Worm (Caenorhabditis elegans) whole organism, L1 larva: ENCODE measurements around the gene C04H4.1.

Source experiments
- C04F5.9 ChIP-seq: sonication (generic microtip); optimal IDR thresholded peaks from 2 replicates; lab custom pipeline; 2016; ENCODE audit warnings: missing genetic modification characterization, missing compliant biosample characterization
- C16A3.4 ChIP-seq: fragments of 150-350 bp; optimal IDR thresholded peaks from 2 replicates; lab custom pipeline; 2014; ENCODE audit warnings: missing biosample characterization, missing genetic modification characterization
- C34B4.2 ChIP-seq: sonication (generic microtip); optimal IDR thresholded peaks from 2 replicates; lab custom pipeline; 2017; ENCODE audit warnings: mild to moderate bottlenecking, missing genetic modification characterization, missing compliant biosample characterization
- F16B12.6 ChIP-seq: fragments of 150-350 bp; optimal IDR thresholded peaks from 2 replicates; lab custom pipeline; 2014; ENCODE audit warnings: missing biosample characterization, missing genetic modification characterization
- ama-1 ChIP-seq: fragments of 150-350 bp; optimal IDR thresholded peaks from 2 replicates; lab custom pipeline; 2014
- ceh-82 ChIP-seq, 3 experiments: fragments of 150-350 bp in 1 of 3; sonication (generic microtip) in 2 of 3; optimal IDR thresholded peaks; 2 replicates each; lab custom pipeline; 2014 to 2017; ENCODE audit warnings: missing biosample characterization in 3 of 3, missing genetic modification characterization in 3 of 3
- ceh-88 ChIP-seq: fragments of 200-800 bp; sonication (Bioruptor generic); IDR thresholded peaks from 2 replicates; pipeline ENCODE4 v1.3.6; 2022; ENCODE audit warnings: missing genetic modification characterization, missing compliant biosample characterization
- dsc-1 ChIP-seq: sonication (generic microtip); optimal IDR thresholded peaks from 2 replicates; lab custom pipeline; 2016; ENCODE audit warnings: mild to moderate bottlenecking, missing genetic modification characterization, missing compliant biosample characterization
- efl-1 ChIP-seq, 4 experiments: fragments of 150-350 bp; optimal IDR thresholded peaks in 3 of 4; peaks in 1 of 4; 1 replicate in 1 of 4; 2 replicates in 3 of 4; lab custom pipeline; 2014; ENCODE audit warnings: missing biosample characterization in 2 of 4, missing genetic modification characterization in 2 of 4, missing genetic modification reagents in 2 of 4
- efl-3 ChIP-seq: fragments of 200-800 bp; sonication (Bioruptor generic); optimal IDR thresholded peaks from 2 replicates; lab custom pipeline; 2018; ENCODE audit warnings: mild to moderate bottlenecking, missing genetic modification characterization, missing compliant biosample characterization
- egl-13 ChIP-seq: sonication (generic microtip); optimal IDR thresholded peaks from 2 replicates; lab custom pipeline; 2016; ENCODE audit warnings: missing genotype, missing genetic modification reagents, missing genetic modification characterization, missing compliant biosample characterization
- egl-27 ChIP-seq, 2 experiments: fragments of 150-350 bp in 1 of 2; sonication (generic microtip); optimal IDR thresholded peaks; 3 replicates each; lab custom pipeline; 2017 to 2018; ENCODE audit warnings: missing biosample characterization in 2 of 2, missing genetic modification characterization in 2 of 2, missing genetic modification reagents in 2 of 2
- elt-2 ChIP-seq: sonication (generic microtip); optimal IDR thresholded peaks from 2 replicates; lab custom pipeline; 2016; ENCODE audit warnings: missing genetic modification characterization, mild to moderate bottlenecking, inconsistent platforms, missing compliant biosample characterization, missing genetic modification reagents
- elt-3 ChIP-seq, 6 experiments: fragments of 150-350 bp in 1 of 6; sonication (generic microtip); optimal IDR thresholded peaks; 2 replicates each; lab custom pipeline; 2017 to 2018; ENCODE audit warnings: missing biosample characterization in 6 of 6, missing genetic modification characterization in 6 of 6, inconsistent platforms in 1 of 6
- fkh-4 ChIP-seq: sonication (generic microtip); optimal IDR thresholded peaks from 2 replicates; lab custom pipeline; 2016; ENCODE audit warnings: missing compliant biosample characterization, missing genetic modification characterization, borderline replicate concordance
- fos-1 ChIP-seq: fragments of 150-350 bp; optimal IDR thresholded peaks from 2 replicates; lab custom pipeline; 2014; ENCODE audit warnings: missing biosample characterization, missing genetic modification characterization
- grh-1 ChIP-seq: fragments of 200-800 bp; sonication (Bioruptor generic); IDR thresholded peaks from 2 replicates; pipeline ENCODE4 v1.3.6; 2022; ENCODE audit warnings: missing genetic modification reagents, missing genetic modification characterization, missing compliant biosample characterization
- hlh-17 ChIP-seq: fragments of 200-800 bp; sonication (Bioruptor generic); optimal IDR thresholded peaks from 2 replicates; lab custom pipeline; 2018; ENCODE audit warnings: missing genetic modification characterization, mild to moderate bottlenecking, missing compliant biosample characterization, moderate library complexity, borderline replicate concordance
- hlh-4 ChIP-seq: sonication (generic microtip); optimal IDR thresholded peaks from 2 replicates; lab custom pipeline; 2016; ENCODE audit warnings: mild to moderate bottlenecking, missing genetic modification characterization, missing compliant biosample characterization
- hpl-2 ChIP-seq: fragments of 150-350 bp; optimal IDR thresholded peaks from 2 replicates; lab custom pipeline; 2014; ENCODE audit warnings: missing biosample characterization, missing genetic modification reagents, missing genetic modification characterization
- irx-1 ChIP-seq: sonication (generic microtip); optimal IDR thresholded peaks from 2 replicates; lab custom pipeline; 2016; ENCODE audit warnings: missing genetic modification characterization, missing compliant biosample characterization
- isw-1 ChIP-seq: fragments of 200-800 bp; sonication (Bioruptor generic); IDR thresholded peaks from 2 replicates; pipeline ENCODE4 v1.3.6; 2022; ENCODE audit warnings: missing genetic modification characterization, missing compliant biosample characterization
- jun-1 ChIP-seq: fragments of 150-350 bp; optimal IDR thresholded peaks from 2 replicates; lab custom pipeline; 2014; ENCODE audit warnings: missing biosample characterization, missing genetic modification reagents, missing genetic modification characterization
- lin-13 ChIP-seq: fragments of 150-350 bp; optimal IDR thresholded peaks from 2 replicates; lab custom pipeline; 2014; ENCODE audit warnings: missing biosample characterization, missing genetic modification reagents, missing genetic modification characterization
- lin-14 ChIP-seq: fragments of 200-800 bp; sonication (Bioruptor generic); optimal IDR thresholded peaks from 2 replicates; lab custom pipeline; 2018; ENCODE audit warnings: mild to moderate bottlenecking, missing genetic modification characterization, moderate library complexity, missing compliant biosample characterization
- lin-35 ChIP-seq, 2 experiments: fragments of 150-350 bp; optimal IDR thresholded peaks; 2 replicates each; lab custom pipeline; 2014; ENCODE audit warnings: missing biosample characterization in 2 of 2, missing genetic modification characterization in 2 of 2, missing genetic modification reagents in 2 of 2
- lir-3 ChIP-seq: sonication (generic microtip); optimal IDR thresholded peaks from 2 replicates; lab custom pipeline; 2016; ENCODE audit warnings: mild to moderate bottlenecking, missing genetic modification characterization, moderate library complexity, missing compliant biosample characterization; ENCODE audit not compliant: poor library complexity
- mab-9 ChIP-seq: fragments of 200-800 bp; sonication (Bioruptor generic); IDR thresholded peaks from 2 replicates; pipeline ENCODE4 v1.3.6; 2022; ENCODE audit warnings: missing genetic modification reagents, missing genetic modification characterization, missing compliant biosample characterization
- mdl-1 ChIP-seq, 2 experiments: fragments of 150-350 bp; optimal IDR thresholded peaks; 2 replicates each; lab custom pipeline; 2014 to 2017; ENCODE audit warnings: missing biosample characterization in 2 of 2, missing genetic modification characterization in 2 of 2, inconsistent platforms in 1 of 2
- mef-2 ChIP-seq: fragments of 150-350 bp; optimal IDR thresholded peaks from 2 replicates; lab custom pipeline; 2014; ENCODE audit warnings: missing biosample characterization, missing genetic modification characterization
- mep-1 ChIP-seq: fragments of 150-350 bp; optimal IDR thresholded peaks from 2 replicates; lab custom pipeline; 2014; ENCODE audit warnings: missing biosample characterization, missing genetic modification characterization
- nhr-19 ChIP-seq: fragments of 200-800 bp; sonication (Bioruptor generic); conservative IDR thresholded peaks from 2 replicates; pipeline ENCODE4 v1.3.6; 2022; ENCODE audit warnings: missing genetic modification characterization, missing compliant biosample characterization
- nhr-237 ChIP-seq: fragments of 150-350 bp; optimal IDR thresholded peaks from 2 replicates; lab custom pipeline; 2014; ENCODE audit warnings: missing biosample characterization, missing genetic modification characterization
- nhr-28 ChIP-seq: fragments of 150-350 bp; optimal IDR thresholded peaks from 2 replicates; lab custom pipeline; 2014; ENCODE audit warnings: missing biosample characterization, missing genetic modification characterization
- nhr-47 ChIP-seq: sonication (generic microtip); optimal IDR thresholded peaks from 2 replicates; lab custom pipeline; 2016; ENCODE audit warnings: mild to moderate bottlenecking, missing genetic modification characterization, moderate library complexity, missing compliant biosample characterization
- nhr-71 ChIP-seq: sonication (generic microtip); optimal IDR thresholded peaks from 2 replicates; lab custom pipeline; 2016; ENCODE audit warnings: mild to moderate bottlenecking, missing genetic modification characterization, moderate library complexity, missing compliant biosample characterization
- nhr-76 ChIP-seq: sonication (generic microtip); optimal IDR thresholded peaks from 2 replicates; lab custom pipeline; 2017; ENCODE audit warnings: missing biosample characterization, missing genetic modification characterization
- nhr-77 ChIP-seq: fragments of 150-350 bp; optimal IDR thresholded peaks from 2 replicates; lab custom pipeline; 2014; ENCODE audit warnings: missing biosample characterization, missing genetic modification characterization
- nhr-84 ChIP-seq: sonication (generic microtip); optimal IDR thresholded peaks from 2 replicates; lab custom pipeline; 2017; ENCODE audit warnings: missing biosample characterization, missing genetic modification characterization
- nhr-85 ChIP-seq: sonication (generic microtip); peaks from one replicate; lab custom pipeline; 2016; ENCODE audit warnings: missing genetic modification characterization, inconsistent platforms, missing compliant biosample characterization
- nhr-90 ChIP-seq: sonication (generic microtip); optimal IDR thresholded peaks from 2 replicates; lab custom pipeline; 2016; ENCODE audit warnings: mild to moderate bottlenecking, missing genetic modification characterization, missing compliant biosample characterization; ENCODE audit not compliant: poor library complexity
- pag-3 ChIP-seq: sonication (generic microtip); optimal IDR thresholded peaks from 2 replicates; lab custom pipeline; 2017; ENCODE audit warnings: missing genetic modification characterization, mild to moderate bottlenecking, missing compliant biosample characterization, antibody characterized with exemption, borderline replicate concordance; ENCODE audit not compliant: insufficient read depth
- pax-3 ChIP-seq: fragments of 200-800 bp; sonication (Bioruptor generic); optimal IDR thresholded peaks from 2 replicates; lab custom pipeline; 2018; ENCODE audit warnings: mild to moderate bottlenecking, missing genetic modification characterization, moderate library complexity, missing compliant biosample characterization
- skn-1 ChIP-seq: fragments of 150-350 bp; optimal IDR thresholded peaks from 2 replicates; lab custom pipeline; 2014; ENCODE audit warnings: missing biosample characterization, missing genetic modification characterization
- sup-37 ChIP-seq: fragments of 200-800 bp; sonication (Bioruptor generic); optimal IDR thresholded peaks from 2 replicates; lab custom pipeline; 2018; ENCODE audit warnings: mild to moderate bottlenecking, missing genetic modification characterization, missing compliant biosample characterization
- swsn-7 ChIP-seq: sonication (generic microtip); optimal IDR thresholded peaks from 2 replicates; lab custom pipeline; 2016; ENCODE audit warnings: missing genetic modification characterization, missing compliant biosample characterization
- tlp-1 ChIP-seq: fragments of 150-350 bp; optimal IDR thresholded peaks from 2 replicates; lab custom pipeline; 2014; ENCODE audit warnings: missing biosample characterization, missing genetic modification characterization
- unc-130 ChIP-seq: fragments of 150-350 bp; optimal IDR thresholded peaks from 2 replicates; lab custom pipeline; 2017; ENCODE audit warnings: missing biosample characterization, missing genetic modification characterization, inconsistent platforms
- unc-86 ChIP-seq: sonication (generic microtip); optimal IDR thresholded peaks from 2 replicates; lab custom pipeline; 2016; ENCODE audit warnings: missing genetic modification characterization, missing compliant biosample characterization
- zip-4 ChIP-seq: fragments of 200-800 bp; sonication (Bioruptor generic); optimal IDR thresholded peaks from 2 replicates; lab custom pipeline; 2018; ENCODE audit warnings: mild to moderate bottlenecking, missing genetic modification characterization, moderate library complexity, missing compliant biosample characterization
- ztf-11 ChIP-seq, 2 experiments: sonication (generic microtip); optimal IDR thresholded peaks; 2 replicates each; lab custom pipeline; 2016 to 2017; ENCODE audit warnings: missing genetic modification characterization in 2 of 2, missing biosample characterization in 1 of 2, missing compliant biosample characterization in 1 of 2
- ztf-4 ChIP-seq: fragments of 150-350 bp; optimal IDR thresholded peaks from 2 replicates; lab custom pipeline; 2014; ENCODE audit warnings: missing biosample characterization, missing genetic modification characterization

The C04H4.1 gene

DNA sequence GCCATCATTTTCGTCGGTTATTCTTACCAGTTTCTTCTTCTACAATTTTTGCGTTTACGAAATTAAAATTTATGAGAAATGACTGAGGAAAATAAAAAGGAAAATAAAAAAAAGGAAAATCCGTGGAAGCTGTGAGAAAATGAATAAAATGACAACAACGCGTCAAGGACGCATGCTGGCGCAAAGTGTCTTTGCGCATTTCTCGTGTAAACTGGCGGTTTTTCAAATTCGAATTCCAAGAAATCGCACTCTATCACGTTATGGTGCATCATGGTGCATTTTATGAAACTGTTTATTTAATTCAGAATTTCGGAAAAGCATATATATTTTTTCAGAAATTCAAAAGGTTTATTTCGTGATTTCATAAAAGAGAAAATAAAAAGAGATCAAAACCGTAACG is 13.5 kb upstream of the C04H4.1 start, which contains the start of gene dbt-1 (continued):
- TF ChIP-seq egl-27 (tag; optimal IDR thresholded peaks at IDR 0.05; lab: Kevin White, UChicago) (no peak), C16A3.4 (tag; lab: Kevin White, UChicago) (peak; percentile 75), mep-1 (tag; lab: Kevin White, UChicago) (peak; percentile 94), hlh-4 (tag; lab: Kevin White, UChicago) (no peak), pag-3 (tag; lab: Kevin White, UChicago) (no peak), nhr-237 (tag; lab: Kevin White, UChicago) (peak; percentile 36), elt-3 (tag; optimal IDR thresholded peaks at IDR 0.05; lab: Kevin White, UChicago) (peak in 2 of 6 experiments; percentile 61 to 67), dsc-1 (tag; lab: Kevin White, UChicago) (peak; percentile 94), nhr-19 (peak; percentile 90), unc-86 (tag; lab: Kevin White, UChicago) (peak; percentile 83), efl-3 (GFP tag; lab: Kevin White, UChicago) (peak; percentile 60), ztf-11 (tag; optimal IDR thresholded peaks at IDR 0.05; lab: Kevin White, UChicago) (peak in 1 of 2 experiments; percentile 56), fkh-4 (tag; lab: Kevin White, UChicago) (peak; percentile 64), irx-1 (tag; lab: Kevin White, UChicago) (peak; percentile 90), efl-1 (optimal IDR thresholded peaks at IDR 0.05; lab: Kevin White, UChicago) (peak; percentile 95 to 99), efl-1 (GFP tag; optimal IDR thresholded peaks at IDR 0.05 in 1 of 2; lab: Kevin White, UChicago) (peak; percentile 99 to 100), mab-9 (GFP tag; lab: Robert Waterston, UW) (no peak; the same call in 1 of the 2 replicates), nhr-85 (tag; lab: Kevin White, UChicago) (peak; percentile 93), mef-2 (peak; percentile 1), grh-1 (GFP tag; lab: Robert Waterston, UW) (peak; percentile 92), ztf-4 (peak; percentile 47), pax-3 (tag; lab: Kevin White, UChicago) (peak; percentile 26), nhr-76 (tag; lab: Kevin White, UChicago) (no peak), swsn-7 (peak; percentile 88), unc-130 (tag; lab: Kevin White, UChicago) (peak; percentile 80), ceh-82 (tag; optimal IDR thresholded peaks at IDR 0.05; lab: Kevin White, UChicago) (peak; percentile 57 to 84 (median 81)), lir-3 (tag; lab: Kevin White, UChicago) (peak; percentile 63), lin-13 (GFP tag; lab: Kevin White, UChicago) (peak; percentile 81), F16B12.6 (tag; lab: Kevin White, UChicago) (peak; percentile 67), nhr-28 (no peak), tlp-1 (tag; lab: Kevin White, UChicago) (no peak), C34B4.2 (no peak), zip-4 (GFP tag; lab: Kevin White, UChicago) (peak; percentile 73), C04F5.9 (peak; percentile 82), nhr-77 (tag; lab: Kevin White, UChicago) (peak; percentile 50), jun-1 (tag; lab: Kevin White, UChicago) (peak; percentile 83), nhr-47 (peak; percentile 95), skn-1 (tag; lab: Kevin White, UChicago) (peak; percentile 82), hpl-2 (GFP tag; lab: Kevin White, UChicago) (no peak), elt-2 (tag; lab: Kevin White, UChicago) (peak; percentile 49), egl-13 (tag; lab: Kevin White, UChicago) (peak; percentile 84), ceh-88 (GFP tag; lab: Robert Waterston, UW) (peak; percentile 59), hlh-17 (GFP tag; lab: Kevin White, UChicago) (no peak), fos-1 (peak; percentile 48), mdl-1 (tag; optimal IDR thresholded peaks at IDR 0.05; lab: Kevin White, UChicago) (peak in 1 of 2 experiments; percentile 79), isw-1 (GFP tag; lab: Robert Waterston, UW) (peak; percentile 89), lin-35 (GFP tag; optimal IDR thresholded peaks at IDR 0.05; lab: Kevin White, UChicago) (peak; percentile 97 to 99), nhr-90 (tag; lab: Kevin White, UChicago) (peak; percentile 88), nhr-71 (tag; lab: Kevin White, UChicago) (peak; percentile 93), ama-1 (lab: Kevin White, UChicago) (peak; percentile 66), nhr-84 (tag; lab: Kevin White, UChicago) (no peak), lin-14 (GFP tag; lab: Kevin White, UChicago) (peak; percentile 80), sup-37 (GFP tag; lab: Kevin White, UChicago) (peak; percentile 76)
